Worm (Caenorhabditis elegans) whole organism, L2 larva: ENCODE measurements around the gene C06H2.2.
"Not testable (repeated sequence)": the region's sequence is repeated elsewhere in the genome, so short reads cannot be mapped to it uniquely, and the experiment has no call there.

Experiments used
- aly-2 ChIP-seq: fragments of 150-350 bp; optimal IDR thresholded peaks from 2 replicates; lab custom pipeline; 2014; ENCODE audit warnings: missing biosample characterization, missing genetic modification characterization
- blmp-1 ChIP-seq: sonication (generic microtip); optimal IDR thresholded peaks from 2 replicates; lab custom pipeline; 2017; ENCODE audit warnings: missing genetic modification characterization, mild to moderate bottlenecking, missing compliant biosample characterization, antibody characterized with exemption, moderate library complexity; ENCODE audit not compliant: insufficient read depth
- crh-2 ChIP-seq: sonication (generic microtip); optimal IDR thresholded peaks from 2 replicates; lab custom pipeline; 2017; ENCODE audit warnings: missing biosample characterization, missing genetic modification characterization
- egl-27 ChIP-seq: sonication (generic microtip); optimal IDR thresholded peaks from 3 replicates; lab custom pipeline; 2017; ENCODE audit warnings: missing biosample characterization, missing genetic modification reagents, missing genetic modification characterization
- nhr-12 ChIP-seq: fragments of 150-350 bp; optimal IDR thresholded peaks from 2 replicates; lab custom pipeline; 2014; ENCODE audit warnings: missing biosample characterization, missing genetic modification characterization
- nhr-25 ChIP-seq: fragments of 150-350 bp; sonication (generic microtip); optimal IDR thresholded peaks from 3 replicates; lab custom pipeline; 2014; ENCODE audit warnings: missing biosample characterization, missing genetic modification characterization
- skn-1 ChIP-seq: sonication (generic microtip); optimal IDR thresholded peaks from 2 replicates; lab custom pipeline; 2017; ENCODE audit warnings: missing biosample characterization, missing genetic modification characterization
- sma-3 ChIP-seq: sonication (generic microtip); optimal IDR thresholded peaks from 2 replicates; lab custom pipeline; 2016; ENCODE audit warnings: missing genetic modification reagents, missing genetic modification characterization, missing compliant biosample characterization
- snpc-4 ChIP-seq: fragments of 150-350 bp; optimal IDR thresholded peaks from 2 replicates; lab custom pipeline; 2014; ENCODE audit warnings: missing biosample characterization, missing genetic modification characterization
- unc-39 ChIP-seq: fragments of 150-350 bp; optimal IDR thresholded peaks from 2 replicates; lab custom pipeline; 2014; ENCODE audit warnings: missing biosample characterization, missing genetic modification characterization

- not testable (repeated sequence) for TF ChIP-seq egl-27; unc-39; nhr-25 (tag; lab: Kevin White, UChicago); blmp-1 (tag; lab: Kevin White, UChicago); skn-1 (tag; lab: Kevin White, UChicago); nhr-12 (tag; lab: Kevin White, UChicago); aly-2 (tag; lab: Kevin White, UChicago)
- TF ChIP-seq snpc-4 (tag; lab: Kevin White, UChicago), result peak; percentile 94
- TF ChIP-seq sma-3, result peak; percentile 56
- peak; percentile 18 for TF ChIP-seq crh-2 (tag; lab: Kevin White, UChicago)
These were observed 50.4 kb downstream of the C06H2.2 start for ce11 chrV:11175336-11175938.
